Fruit fly (Drosophila melanogaster): Measurements from ENCODE around the gene lqf.

The lqf gene

dm6 chr3L:7530461-7531338 lies 2.1 kb downstream of the lqf start:
- TF ChIP-seq noc (tag; optimal IDR thresholded peaks at IDR 0.05) = no peak

dm6 chr3L:7539736-7540135 lies 11.2 kb downstream of the lqf start, which contains the start of gene CG16998:
CG16998 (minus strand) TSS chr3L:7539836.
- no peak for TF ChIP-seq noc (tag; optimal IDR thresholded peaks at IDR 0.05)

dm6 chr3L:7541068-7541467 lies 12.5 kb downstream of the lqf start, which contains the start of gene CG32374:
CG32374 (minus strand) TSS chr3L:7541168.
- TF ChIP-seq noc (tag; optimal IDR thresholded peaks at IDR 0.05) = no peak

- TF ChIP-seq noc (tag; optimal IDR thresholded peaks at IDR 0.05) = no peak
Observed at dm6 chr3L:7542357-7542756, 13.8 kb downstream of the lqf start, which contains the start of gene CG32376. CG32376 (minus strand) TSS chr3L:7542457.

dm6 chr3L:7544639-7545183 lies 16.1 kb downstream of the lqf start:
- TF ChIP-seq noc (tag; optimal IDR thresholded peaks at IDR 0.05) = no peak

- TF ChIP-seq noc (tag; optimal IDR thresholded peaks at IDR 0.05) = no peak
Observed at dm6 chr3L:7545562-7545961, 17.0 kb downstream of the lqf start.

- no peak for TF ChIP-seq noc (tag; optimal IDR thresholded peaks at IDR 0.05)
Observed at dm6 chr3L:7550225-7550624, 21.6 kb downstream of the lqf start.

- no peak for TF ChIP-seq noc (tag; optimal IDR thresholded peaks at IDR 0.05)
Observed at dm6 chr3L:7552446-7552845, 23.9 kb downstream of the lqf start.

dm6 chr3L:7553062-7553461 lies 24.5 kb downstream of the lqf start:
- TF ChIP-seq noc (tag; optimal IDR thresholded peaks at IDR 0.05) = no peak

- TF ChIP-seq noc (tag; optimal IDR thresholded peaks at IDR 0.05) = no peak
Observed at dm6 chr3L:7559937-7560336, 31.4 kb downstream of the lqf start, which contains the start of gene CG14837. CG14837 (minus strand) TSS chr3L:7560037.

- TF ChIP-seq noc (tag; optimal IDR thresholded peaks at IDR 0.05) = no peak
Observed at dm6 chr3L:7560580-7560979, 32.0 kb downstream of the lqf start.

- TF ChIP-seq noc (tag; optimal IDR thresholded peaks at IDR 0.05) = no peak
Observed at dm6 chr3L:7562310-7562709, 33.7 kb downstream of the lqf start, which contains the start of gene frac. frac (plus strand) TSS chr3L:7562610.

dm6 chr3L:7572948-7573347 lies 44.4 kb downstream of the lqf start:
- TF ChIP-seq noc (tag; optimal IDR thresholded peaks at IDR 0.05) = no peak

- no peak for TF ChIP-seq noc (tag; optimal IDR thresholded peaks at IDR 0.05)
Observed at dm6 chr3L:7583154-7583553, 54.6 kb downstream of the lqf start, which contains the start of gene mmm. mmm (plus strand) TSS chr3L:7583454.
